Fruit fly (Drosophila melanogaster) whole organism, embryonic: ENCODE results near the gene Gga.
A peak's percentile ranks its signal among the peaks of the same experiment; 100 is the strongest.

ENCODE experiments used
- Bgb ChIP-seq: fragments of 200-800 bp; sonication (Bioruptor generic); IDR thresholded peaks from 2 replicates; pipeline ENCODE4 v1.3.6; 2022; ENCODE audit warnings: missing biosample characterization, missing genetic modification characterization; ENCODE audit not compliant: partially characterized antibody
- CG10274 ChIP-seq: fragments of 200-800 bp; sonication (Bioruptor generic); optimal IDR thresholded peaks from 3 replicates; lab custom pipeline; 2017; ENCODE audit warnings: missing biosample characterization, mild to moderate bottlenecking, missing genetic modification characterization
- CG10979 ChIP-seq: fragments of 200-800 bp; sonication (Bioruptor generic); optimal IDR thresholded peaks from 2 replicates; lab custom pipeline; 2018; ENCODE audit warnings: missing biosample characterization, mild to moderate bottlenecking, missing genetic modification characterization, moderate library complexity
- CG12071 ChIP-seq: fragments of 200-800 bp; sonication (Bioruptor generic); optimal IDR thresholded peaks from 3 replicates; lab custom pipeline; 2018; ENCODE audit warnings: missing biosample characterization, mild to moderate bottlenecking, missing genetic modification characterization
- CG15073 ChIP-seq: fragments of 200-800 bp; sonication (Bioruptor generic); optimal IDR thresholded peaks from 2 replicates; lab custom pipeline; 2016; ENCODE audit warnings: missing biosample characterization, missing genetic modification characterization
- CG1603 ChIP-seq: fragments of 200-800 bp; sonication (Bioruptor generic); optimal IDR thresholded peaks from 2 replicates; lab custom pipeline; 2019; ENCODE audit warnings: missing biosample characterization, mild to moderate bottlenecking, missing genetic modification characterization, moderate library complexity
- CG1647 ChIP-seq: fragments of 200-800 bp; sonication (Bioruptor generic); optimal IDR thresholded peaks from 3 replicates; lab custom pipeline; 2016; ENCODE audit warnings: missing biosample characterization, missing genetic modification characterization
- CG32772 ChIP-seq: fragments of 200-800 bp; sonication (Bioruptor generic); IDR thresholded peaks from 2 replicates; pipeline ENCODE4 v1.3.6; 2022; ENCODE audit warnings: missing biosample characterization, missing genetic modification characterization
- CG3407 ChIP-seq: fragments of 200-800 bp; sonication (Bioruptor generic); optimal IDR thresholded peaks from 2 replicates; lab custom pipeline; 2018; ENCODE audit warnings: missing biosample characterization, mild to moderate bottlenecking, missing genetic modification characterization
- CG34376 ChIP-seq: fragments of 200-800 bp; sonication (Bioruptor generic); optimal IDR thresholded peaks from 2 replicates; lab custom pipeline; 2018; ENCODE audit warnings: missing biosample characterization, mild to moderate bottlenecking, missing genetic modification characterization
- CG4730 ChIP-seq: fragments of 200-800 bp; sonication (Bioruptor generic); IDR thresholded peaks from 2 replicates; pipeline ENCODE4 v1.3.6; 2022; ENCODE audit warnings: missing biosample characterization, missing genetic modification characterization
- CG7271 ChIP-seq: fragments of 200-800 bp; sonication (Bioruptor generic); optimal IDR thresholded peaks from 2 replicates; lab custom pipeline; 2018; ENCODE audit warnings: missing biosample characterization, mild to moderate bottlenecking, missing genetic modification characterization, moderate library complexity
- CG7786 ChIP-seq: fragments of 200-800 bp; sonication (Bioruptor generic); optimal IDR thresholded peaks from 2 replicates; lab custom pipeline; 2016; ENCODE audit warnings: missing biosample characterization, missing genetic modification characterization
- CkIIα-i1 ChIP-seq: fragments of 200-800 bp; sonication (Bioruptor generic); IDR thresholded peaks from 2 replicates; pipeline ENCODE4 v1.3.6; 2022; ENCODE audit warnings: missing biosample characterization, missing genetic modification characterization
- CrebB ChIP-seq: fragments of 200-800 bp; sonication (Bioruptor generic); optimal IDR thresholded peaks from 3 replicates; lab custom pipeline; 2018; ENCODE audit warnings: missing biosample characterization, mild to moderate bottlenecking, missing genetic modification characterization
- D19B ChIP-seq: fragments of 200-800 bp; sonication (Bioruptor generic); optimal IDR thresholded peaks from 2 replicates; lab custom pipeline; 2017; ENCODE audit warnings: missing biosample characterization, mild to moderate bottlenecking, missing genetic modification characterization
- Dad ChIP-seq: fragments of 200-800 bp; sonication (Bioruptor generic); optimal IDR thresholded peaks from 3 replicates; lab custom pipeline; 2016; ENCODE audit warnings: missing biosample characterization, missing genetic modification characterization
- Dp ChIP-seq: fragments of 200-800 bp; sonication (Bioruptor generic); optimal IDR thresholded peaks from 2 replicates; lab custom pipeline; 2018; ENCODE audit warnings: missing biosample characterization, mild to moderate bottlenecking, missing genetic modification characterization, moderate library complexity
- Ets97D ChIP-seq: fragments of 200-800 bp; sonication (Bioruptor generic); optimal IDR thresholded peaks from 3 replicates; lab custom pipeline; 2016; ENCODE audit warnings: missing biosample characterization, missing genetic modification characterization
- Fer2 ChIP-seq: fragments of 200-800 bp; sonication (Bioruptor generic); optimal IDR thresholded peaks from 2 replicates; lab custom pipeline; 2018; ENCODE audit warnings: missing biosample characterization, mild to moderate bottlenecking, missing genetic modification characterization, moderate library complexity
- HLH54F ChIP-seq: fragments of 200-800 bp; sonication (Bioruptor generic); optimal IDR thresholded peaks from 3 replicates; lab custom pipeline; 2016; ENCODE audit warnings: missing biosample characterization, missing genetic modification characterization
- HmgZ ChIP-seq: fragments of 200-800 bp; sonication (Bioruptor generic); optimal IDR thresholded peaks from 2 replicates; lab custom pipeline; 2018; ENCODE audit warnings: missing biosample characterization, mild to moderate bottlenecking, missing genetic modification characterization
- Hsf ChIP-seq: fragments of 200-800 bp; sonication (Bioruptor generic); optimal IDR thresholded peaks from 3 replicates; lab custom pipeline; 2016; ENCODE audit warnings: missing biosample characterization, missing genetic modification characterization
- Jarid2 ChIP-seq: fragments of 200-800 bp; sonication (Bioruptor generic); optimal IDR thresholded peaks from 3 replicates; lab custom pipeline; 2017; ENCODE audit warnings: mild to moderate bottlenecking, missing biosample characterization, missing genetic modification reagents, missing genetic modification characterization
- Scr ChIP-seq: fragments of 200-800 bp; sonication (Bioruptor generic); IDR thresholded peaks from 2 replicates; pipeline ENCODE4 v1.3.6; 2022; ENCODE audit warnings: missing biosample characterization, missing genetic modification characterization; ENCODE audit not compliant: partially characterized antibody
- ab ChIP-seq: fragments of 200-800 bp; sonication (Bioruptor generic); optimal IDR thresholded peaks from 2 replicates; lab custom pipeline; 2016; ENCODE audit warnings: missing biosample characterization, missing genetic modification characterization
- ac ChIP-seq: fragments of 200-800 bp; sonication (Bioruptor generic); optimal IDR thresholded peaks from 3 replicates; lab custom pipeline; 2017; ENCODE audit warnings: missing biosample characterization, mild to moderate bottlenecking, missing genetic modification characterization
- bbx ChIP-seq: fragments of 200-800 bp; sonication (Bioruptor generic); IDR thresholded peaks from 2 replicates; pipeline ENCODE4 v1.3.6; 2022; ENCODE audit warnings: missing biosample characterization, missing genetic modification characterization; ENCODE audit not compliant: partially characterized antibody
- bsh ChIP-seq, 2 experiments: fragments of 200-800 bp; sonication (Bioruptor generic); optimal IDR thresholded peaks; 2 replicates each; lab custom pipeline; 2017 to 2018; ENCODE audit warnings: mild to moderate bottlenecking in 2 of 2, missing biosample characterization in 2 of 2, missing genetic modification characterization in 2 of 2, moderate library complexity in 1 of 2
- cg ChIP-seq: fragments of 200-800 bp; sonication (Bioruptor generic); optimal IDR thresholded peaks from 3 replicates; lab custom pipeline; 2019; ENCODE audit warnings: missing biosample characterization, mild to moderate bottlenecking, missing genetic modification characterization, moderate library complexity
- da ChIP-seq: fragments of 200-800 bp; sonication (Bioruptor generic); optimal IDR thresholded peaks from 2 replicates; lab custom pipeline; 2016; ENCODE audit warnings: missing biosample characterization, missing genetic modification characterization
- fd64A ChIP-seq: fragments of 200-800 bp; sonication (Bioruptor generic); optimal IDR thresholded peaks from 3 replicates; lab custom pipeline; 2018; ENCODE audit warnings: missing biosample characterization, mild to moderate bottlenecking, missing genetic modification characterization
- grau ChIP-seq: fragments of 200-800 bp; optimal IDR thresholded peaks from 3 replicates; lab custom pipeline; 2019; ENCODE audit warnings: missing biosample characterization, mild to moderate bottlenecking, missing genetic modification characterization, moderate library complexity
- grn ChIP-seq: fragments of 200-800 bp; sonication (Bioruptor generic); optimal IDR thresholded peaks from 3 replicates; lab custom pipeline; 2017; ENCODE audit warnings: missing biosample characterization, missing genetic modification characterization
- gt ChIP-seq: fragments of 200-800 bp; sonication (Bioruptor generic); IDR thresholded peaks from 2 replicates; pipeline ENCODE4 v1.3.6; 2022; ENCODE audit warnings: missing biosample characterization, missing genetic modification characterization
- hth ChIP-seq: fragments of >200 bp; optimal IDR thresholded peaks from 2 replicates; lab custom pipeline; 2017; ENCODE audit warnings: inconsistent platforms
- insv ChIP-seq, 2 experiments: fragments of 200-800 bp; sonication (Bioruptor generic); optimal IDR thresholded peaks; 3 replicates each; lab custom pipeline; 2016 to 2018; ENCODE audit warnings: missing biosample characterization in 2 of 2, missing genetic modification characterization in 2 of 2
- jumu ChIP-seq: fragments of 200-800 bp; sonication (Bioruptor generic); optimal IDR thresholded peaks from 3 replicates; lab custom pipeline; 2016; ENCODE audit warnings: missing biosample characterization, missing genetic modification characterization
- lov ChIP-seq, 2 experiments: fragments of 200-800 bp in 1 of 2; fragments of >200 bp in 1 of 2; sonication (Bioruptor generic) in 1 of 2; IDR thresholded peaks in 1 of 2; optimal IDR thresholded peaks in 1 of 2; 2 replicates in 1 of 2; 3 replicates in 1 of 2; pipeline versions ENCODE4 v1.3.6 to Lab custom; 2017 to 2022; ENCODE audit warnings: missing biosample characterization in 1 of 2, missing genetic modification characterization in 1 of 2
- pan ChIP-seq, 4 experiments: fragments of >200 bp in 3 of 4; fragments of 200-800 bp in 1 of 4; sonication (Bioruptor generic) in 1 of 4; optimal IDR thresholded peaks in 3 of 4; IDR thresholded peaks in 1 of 4; 2 replicates each; pipeline versions ENCODE4 v1.3.6 to Lab custom; 2017 to 2022; ENCODE audit warnings: missing biosample characterization in 2 of 4, missing genetic modification characterization in 2 of 4, mixed read lengths in 1 of 4
- pho ChIP-seq: fragments of 200-800 bp; sonication (Bioruptor generic); optimal IDR thresholded peaks from 2 replicates; lab custom pipeline; 2016; ENCODE audit warnings: missing biosample characterization, missing genetic modification characterization
- phol ChIP-seq: fragments of 200-800 bp; sonication (Bioruptor generic); optimal IDR thresholded peaks from 3 replicates; lab custom pipeline; 2018; ENCODE audit warnings: missing biosample characterization, mild to moderate bottlenecking, missing genetic modification characterization, moderate library complexity
- repo ChIP-seq: fragments of 200-800 bp; sonication (Bioruptor generic); optimal IDR thresholded peaks from 2 replicates; lab custom pipeline; 2016; ENCODE audit warnings: missing biosample characterization, missing genetic modification characterization
- shn ChIP-seq: fragments of 200-800 bp; sonication (Bioruptor generic); optimal IDR thresholded peaks from 3 replicates; lab custom pipeline; 2016; ENCODE audit warnings: missing biosample characterization, missing genetic modification characterization
- usp ChIP-seq: fragments of >200 bp; optimal IDR thresholded peaks from 2 replicates; lab custom pipeline; 2017; ENCODE audit warnings: missing biosample characterization, missing genetic modification characterization
- z ChIP-seq: fragments of 200-800 bp; sonication (Bioruptor generic); IDR thresholded peaks from 3 replicates; pipeline ENCODE4 v1.3.6; 2022; ENCODE audit warnings: missing biosample characterization, missing genetic modification characterization

Gene Gga

dm6 chrX:9599158-9600082 is 1.4 kb upstream of the Gga start (continued):
- TF ChIP-seq jumu (GFP tag; lab: Kevin White, UChicago): no peak
- no peak for TF ChIP-seq bsh (GFP tag; optimal IDR thresholded peaks at IDR 0.05; lab: Kevin White, UChicago)
- no peak for TF ChIP-seq Scr (GFP tag; lab: Robert Waterston, UW)
- no peak for TF ChIP-seq HLH54F (GFP tag; lab: Kevin White, UChicago)
- TF ChIP-seq CkIIα-i1: no peak
- no peak for TF ChIP-seq bbx (GFP tag; lab: Robert Waterston, UW)
- no peak for TF ChIP-seq CG3407 (GFP tag; lab: Kevin White, UChicago)
- TF ChIP-seq CrebB (tag; lab: Kevin White, UChicago): no peak
- no peak for TF ChIP-seq da (GFP tag; lab: Kevin White, UChicago)
- TF ChIP-seq CG7786 (GFP tag; lab: Kevin White, UChicago): no peak
- no peak for TF ChIP-seq CG32772 (GFP tag; lab: Robert Waterston, UW)
- TF ChIP-seq CG1647 (GFP tag; lab: Kevin White, UChicago): no peak
- no peak for TF ChIP-seq phol
- no peak for TF ChIP-seq ab (GFP tag; lab: Kevin White, UChicago)
- TF ChIP-seq CG7271: no peak
- no peak for TF ChIP-seq cg (GFP tag; lab: Kevin White, UChicago)
- peak; percentile 26 for TF ChIP-seq grn (GFP tag; lab: Kevin White, UChicago)
- no peak for TF ChIP-seq Jarid2 (GFP tag; lab: Kevin White, UChicago)
- TF ChIP-seq Fer2 (tag; lab: Kevin White, UChicago): no peak
- TF ChIP-seq lov (optimal IDR thresholded peaks at IDR 0.05; lab: Kevin White, UChicago): no peak
- no peak for TF ChIP-seq lov (GFP tag; IDR thresholded peaks at IDR 0.05; lab: Robert Waterston, UW)
- no peak for TF ChIP-seq gt
- TF ChIP-seq repo (GFP tag; lab: Kevin White, UChicago): no peak
- no peak for TF ChIP-seq CG15073 (GFP tag; lab: Kevin White, UChicago)

dm6 chrX:9600083-9600817 is 580 bp upstream of the Gga start:
- TF ChIP-seq pan (optimal IDR thresholded peaks at IDR 0.05; lab: Kevin White, UChicago) (no peak), pan (GFP tag; optimal IDR thresholded peaks at IDR 0.05 in 1 of 2, IDR thresholded peaks at IDR 0.05 in 1 of 2) (peak in 1 of 2 experiments; percentile 68), shn (peak; percentile 54), ac (GFP tag; lab: Kevin White, UChicago) (no peak), HmgZ (tag; lab: Kevin White, UChicago) (peak; percentile 79), insv (GFP tag; optimal IDR thresholded peaks at IDR 0.05; lab: Kevin White, UChicago) (peak in 1 of 2 experiments; percentile 41), Dad (GFP tag; lab: Kevin White, UChicago) (peak; percentile 56), CG4730 (peak; percentile 51; the same call in 1 of the 2 replicates), hth (lab: Kevin White, UChicago) (no peak), CG12071 (GFP tag; lab: Kevin White, UChicago) (peak; percentile 44), D19B (GFP tag; lab: Kevin White, UChicago) (peak; percentile 95), z (GFP tag; lab: Robert Waterston, UW) (no peak), CG34376 (GFP tag; lab: Kevin White, UChicago) (peak; percentile 60), CG1603 (tag; lab: Kevin White, UChicago) (peak; percentile 53), pho (peak; percentile 74), Bgb (no peak), Ets97D (peak; percentile 54), Hsf (GFP tag; lab: Kevin White, UChicago) (peak; percentile 74), CG10979 (tag; lab: Kevin White, UChicago) (peak; percentile 72), fd64A (GFP tag; lab: Kevin White, UChicago) (peak; percentile 20), usp (no peak), grau (tag; lab: Kevin White, UChicago) (peak; percentile 82), CG10274 (GFP tag; lab: Kevin White, UChicago) (peak; percentile 53), Dp (GFP tag; lab: Kevin White, UChicago) (no peak)
